Worm (Caenorhabditis elegans) whole organism, L2 larva: ENCODE results near the gene srlf-4.

Experiments
- C34F6.9 ChIP-seq: fragments of 150-350 bp; optimal IDR thresholded peaks from 2 replicates; lab custom pipeline; 2014; ENCODE audit warnings: missing biosample characterization, missing genetic modification characterization
- F13H6.1 ChIP-seq: sonication (generic microtip); optimal IDR thresholded peaks from 2 replicates; lab custom pipeline; 2016; ENCODE audit warnings: missing genetic modification characterization, missing compliant biosample characterization
- Y55F3AM.14 ChIP-seq: fragments of 200-800 bp; sonication (Bioruptor generic); optimal IDR thresholded peaks from 2 replicates; lab custom pipeline; 2018; ENCODE audit warnings: mild to moderate bottlenecking, missing genetic modification characterization, missing compliant biosample characterization
- ZK546.5 ChIP-seq: sonication (generic microtip); optimal IDR thresholded peaks from 2 replicates; lab custom pipeline; 2017; ENCODE audit warnings: missing biosample characterization, missing genetic modification characterization
- alr-1 ChIP-seq: fragments of 150-350 bp; optimal IDR thresholded peaks from 2 replicates; lab custom pipeline; 2014; ENCODE audit warnings: missing biosample characterization, missing genetic modification characterization
- aly-2 ChIP-seq: fragments of 150-350 bp; optimal IDR thresholded peaks from 2 replicates; lab custom pipeline; 2014; ENCODE audit warnings: missing biosample characterization, missing genetic modification characterization
- ama-1 ChIP-seq: fragments of 150-350 bp; optimal IDR thresholded peaks from 2 replicates; lab custom pipeline; 2018; ENCODE audit warnings: inconsistent platforms
- ceh-16 ChIP-seq: fragments of 150-350 bp; optimal IDR thresholded peaks from 2 replicates; lab custom pipeline; 2014; ENCODE audit warnings: missing biosample characterization, missing genetic modification characterization
- ceh-82 ChIP-seq: fragments of 150-350 bp; optimal IDR thresholded peaks from 2 replicates; lab custom pipeline; 2014; ENCODE audit warnings: missing biosample characterization, missing genetic modification characterization
- crh-2 ChIP-seq: sonication (generic microtip); optimal IDR thresholded peaks from 2 replicates; lab custom pipeline; 2017; ENCODE audit warnings: missing biosample characterization, missing genetic modification characterization
- dmd-4 ChIP-seq: sonication (generic microtip); optimal IDR thresholded peaks from 2 replicates; lab custom pipeline; 2017; ENCODE audit warnings: missing biosample characterization, missing genetic modification characterization
- egl-27 ChIP-seq: sonication (generic microtip); optimal IDR thresholded peaks from 3 replicates; lab custom pipeline; 2017; ENCODE audit warnings: missing biosample characterization, missing genetic modification reagents, missing genetic modification characterization
- elt-1 ChIP-seq: fragments of 150-350 bp; optimal IDR thresholded peaks from 2 replicates; lab custom pipeline; 2014; ENCODE audit warnings: missing biosample characterization, missing genetic modification characterization
- elt-3 ChIP-seq: sonication (generic microtip); optimal IDR thresholded peaks from 2 replicates; lab custom pipeline; 2017; ENCODE audit warnings: missing biosample characterization, missing genetic modification characterization
- fos-1 ChIP-seq: fragments of 150-350 bp; optimal IDR thresholded peaks from 2 replicates; lab custom pipeline; 2014; ENCODE audit warnings: missing biosample characterization, missing genetic modification characterization
- gmeb-1 ChIP-seq: fragments of 150-350 bp; optimal IDR thresholded peaks from 2 replicates; lab custom pipeline; 2014; ENCODE audit warnings: missing biosample characterization, missing genetic modification characterization
- lin-11 ChIP-seq: fragments of 150-350 bp; sonication (generic microtip); optimal IDR thresholded peaks from 2 replicates; lab custom pipeline; 2014; ENCODE audit warnings: missing biosample characterization, missing genetic modification characterization, inconsistent platforms, mixed read lengths
- lin-13 ChIP-seq: fragments of 150-350 bp; optimal IDR thresholded peaks from 2 replicates; lab custom pipeline; 2014; ENCODE audit warnings: missing biosample characterization, missing genetic modification reagents, missing genetic modification characterization
- lin-39 ChIP-seq: fragments of 150-350 bp; optimal IDR thresholded peaks from 2 replicates; lab custom pipeline; 2014; ENCODE audit warnings: missing biosample characterization, missing genetic modification reagents, missing genetic modification characterization
- lsy-2 ChIP-seq, 2 experiments: fragments of 150-350 bp in 1 of 2; sonication (generic microtip) in 1 of 2; optimal IDR thresholded peaks; 2 replicates each; lab custom pipeline; 2014 to 2017; ENCODE audit warnings: missing biosample characterization in 2 of 2, missing genetic modification characterization in 2 of 2
- mdl-1 ChIP-seq, 2 experiments: fragments of 150-350 bp in 1 of 2; sonication (generic microtip) in 1 of 2; optimal IDR thresholded peaks; 2 replicates each; lab custom pipeline; 2017; ENCODE audit warnings: missing biosample characterization in 2 of 2, missing genetic modification characterization in 2 of 2
- nhr-10 ChIP-seq: sonication (generic microtip); optimal IDR thresholded peaks from 2 replicates; lab custom pipeline; 2017; ENCODE audit warnings: missing biosample characterization, missing genetic modification characterization
- nhr-11 ChIP-seq: fragments of 150-350 bp; optimal IDR thresholded peaks from 2 replicates; lab custom pipeline; 2014; ENCODE audit warnings: missing biosample characterization, missing genetic modification characterization
- nhr-129 ChIP-seq: fragments of 150-350 bp; optimal IDR thresholded peaks from 2 replicates; lab custom pipeline; 2014; ENCODE audit warnings: missing biosample characterization, missing genetic modification characterization
- nhr-21 ChIP-seq: fragments of 150-350 bp; optimal IDR thresholded peaks from 2 replicates; lab custom pipeline; 2014; ENCODE audit warnings: missing biosample characterization, missing genetic modification characterization
- nhr-23 ChIP-seq: fragments of 150-350 bp; optimal IDR thresholded peaks from 2 replicates; lab custom pipeline; 2014; ENCODE audit warnings: missing biosample characterization, missing genetic modification reagents, missing genetic modification characterization
- nhr-237 ChIP-seq: fragments of 150-350 bp; optimal IDR thresholded peaks from 2 replicates; lab custom pipeline; 2014; ENCODE audit warnings: missing biosample characterization, missing genetic modification characterization
- nhr-6 ChIP-seq: fragments of 150-350 bp; optimal IDR thresholded peaks from 2 replicates; lab custom pipeline; 2014; ENCODE audit warnings: missing biosample characterization, missing genetic modification characterization
- nhr-77 ChIP-seq: fragments of 150-350 bp; optimal IDR thresholded peaks from 2 replicates; lab custom pipeline; 2014; ENCODE audit warnings: missing biosample characterization, missing genetic modification characterization
- sem-4 ChIP-seq: fragments of 150-350 bp; optimal IDR thresholded peaks from 2 replicates; lab custom pipeline; 2014; ENCODE audit warnings: missing biosample characterization, missing genetic modification reagents, missing genetic modification characterization
- skn-1 ChIP-seq: sonication (generic microtip); optimal IDR thresholded peaks from 2 replicates; lab custom pipeline; 2017; ENCODE audit warnings: missing biosample characterization, missing genetic modification characterization
- sma-3 ChIP-seq: sonication (generic microtip); optimal IDR thresholded peaks from 2 replicates; lab custom pipeline; 2016; ENCODE audit warnings: missing genetic modification reagents, missing genetic modification characterization, missing compliant biosample characterization
- sma-9 ChIP-seq, 2 experiments: fragments of 150-350 bp in 1 of 2; sonication (generic microtip) in 1 of 2; optimal IDR thresholded peaks; 2 replicates each; lab custom pipeline; 2014 to 2016; ENCODE audit warnings: missing genetic modification characterization in 2 of 2, mild to moderate bottlenecking in 1 of 2, missing biosample characterization in 1 of 2, missing compliant biosample characterization in 1 of 2, missing genetic modification reagents in 1 of 2, moderate library complexity in 1 of 2
- unc-39 ChIP-seq: fragments of 150-350 bp; optimal IDR thresholded peaks from 2 replicates; lab custom pipeline; 2014; ENCODE audit warnings: missing biosample characterization, missing genetic modification characterization
- unc-55 ChIP-seq: fragments of 150-350 bp; sonication (generic microtip); optimal IDR thresholded peaks from 3 replicates; lab custom pipeline; 2014; ENCODE audit warnings: missing biosample characterization, missing genetic modification reagents, missing genetic modification characterization
- unc-62 ChIP-seq: fragments of 150-350 bp; optimal IDR thresholded peaks from 2 replicates; lab custom pipeline; 2014; ENCODE audit warnings: missing biosample characterization, missing genetic modification reagents, missing genetic modification characterization
- zag-1 ChIP-seq: fragments of 150-350 bp; optimal IDR thresholded peaks from 2 replicates; lab custom pipeline; 2014; ENCODE audit warnings: missing biosample characterization, missing genetic modification characterization
- ztf-1 ChIP-seq: fragments of 200-800 bp; sonication (Bioruptor generic); conservative IDR thresholded peaks from 2 replicates; pipeline ENCODE4 v1.3.6; 2022; ENCODE audit warnings: missing genetic modification characterization, missing compliant biosample characterization
- ztf-11 ChIP-seq: sonication (generic microtip); optimal IDR thresholded peaks from 2 replicates; lab custom pipeline; 2017; ENCODE audit warnings: missing biosample characterization, missing genetic modification characterization
- ztf-4 ChIP-seq: fragments of 150-350 bp; optimal IDR thresholded peaks from 2 replicates; lab custom pipeline; 2014; ENCODE audit warnings: missing biosample characterization, missing genetic modification characterization

srlf-4 gene

DNA sequence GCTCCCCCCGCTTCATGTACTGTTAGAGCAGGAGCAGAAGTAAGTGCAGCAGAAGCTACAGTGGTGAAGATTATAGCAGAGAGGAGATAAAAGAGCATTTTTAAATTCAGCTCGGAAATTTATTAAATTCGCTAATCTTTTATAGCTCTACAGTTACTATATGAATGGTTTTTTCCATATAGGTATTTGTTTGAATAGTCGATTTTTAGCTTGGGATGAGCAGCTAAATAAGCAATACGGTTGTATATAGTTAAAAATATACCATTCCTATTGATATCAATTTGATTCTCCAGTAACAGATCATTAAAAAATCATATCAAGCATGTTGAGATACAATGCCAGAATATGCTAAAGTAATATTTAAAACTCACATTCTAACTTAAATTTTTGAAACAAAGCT is 2.4 kb upstream of the srlf-4 start, which contains the start of gene srlf-5:
Gene srlf-5, minus strand, starts transcription at position 101 of the 400 bp plus-strand sequence.
- TF ChIP-seq ZK546.5 (tag; lab: Kevin White, UChicago) (no peak), Y55F3AM.14 (GFP tag; lab: Kevin White, UChicago) (no peak), nhr-237 (tag; lab: Kevin White, UChicago) (no peak), sma-9 (GFP tag; optimal IDR thresholded peaks at IDR 0.05; lab: Kevin White, UChicago) (no peak), sma-9 (tag; optimal IDR thresholded peaks at IDR 0.05; lab: Kevin White, UChicago) (no peak), aly-2 (tag; lab: Kevin White, UChicago) (no peak), nhr-10 (tag; lab: Kevin White, UChicago) (no peak), sem-4 (no peak), alr-1 (no peak), ztf-4 (no peak), elt-3 (tag; lab: Kevin White, UChicago) (no peak), dmd-4 (tag; lab: Kevin White, UChicago) (no peak), ama-1 (lab: Kevin White, UChicago) (no peak), lin-13 (GFP tag; lab: Kevin White, UChicago) (no peak), egl-27 (tag; lab: Kevin White, UChicago) (no peak), lin-11 (tag; lab: Kevin White, UChicago) (no peak)
- TF ChIP-seq, all 48 proteins: peak for 0

DNA sequence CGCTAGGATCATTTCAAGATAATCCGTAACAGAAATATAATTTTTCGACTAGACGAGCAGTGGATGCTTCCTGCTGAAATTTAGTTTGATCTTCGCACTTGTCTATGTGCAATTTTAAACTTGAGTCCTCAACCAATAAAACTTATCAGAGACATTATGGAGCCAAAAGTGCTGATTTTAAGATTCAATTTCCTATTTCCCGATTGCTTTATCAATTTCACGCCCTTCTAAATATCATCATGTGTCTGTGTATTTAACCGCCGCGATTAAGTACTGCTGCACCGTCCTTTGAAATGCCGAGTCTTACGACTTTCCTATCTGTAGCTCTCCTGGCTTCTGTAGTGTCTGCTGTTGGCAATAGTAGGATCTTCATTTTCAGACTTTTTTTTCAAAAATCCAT is 3.2 kb downstream of the srlf-4 start, which contains the start of gene C32H11.4:
Gene C32H11.4, plus strand, starts transcription at position 238 of the 400 bp plus-strand sequence.
- TF ChIP-seq F13H6.1 (tag; lab: Kevin White, UChicago) (no peak), egl-27 (tag; lab: Kevin White, UChicago) (no peak), unc-55 (GFP tag; lab: Kevin White, UChicago) (no peak), nhr-129 (no peak), ztf-4 (no peak), sma-3 (peak; percentile 68), gmeb-1 (tag; lab: Kevin White, UChicago) (no peak), ceh-82 (tag; lab: Kevin White, UChicago) (no peak), lin-39 (no peak), nhr-77 (no peak), crh-2 (no peak), zag-1 (tag; lab: Kevin White, UChicago) (no peak), C34F6.9 (no peak), ztf-11 (tag; lab: Kevin White, UChicago) (no peak), elt-3 (tag; lab: Kevin White, UChicago) (no peak), Y55F3AM.14 (GFP tag; lab: Kevin White, UChicago) (no peak), fos-1 (tag; lab: Kevin White, UChicago) (peak; percentile 79), lin-13 (GFP tag; lab: Kevin White, UChicago) (no peak), nhr-21 (tag; lab: Kevin White, UChicago) (no peak), sma-9 (GFP tag; optimal IDR thresholded peaks at IDR 0.05; lab: Kevin White, UChicago) (peak; percentile 96), sma-9 (tag; optimal IDR thresholded peaks at IDR 0.05; lab: Kevin White, UChicago) (no peak), skn-1 (peak; percentile 57), nhr-11 (tag; lab: Kevin White, UChicago) (no peak), ZK546.5 (tag; lab: Kevin White, UChicago) (no peak)

DNA sequence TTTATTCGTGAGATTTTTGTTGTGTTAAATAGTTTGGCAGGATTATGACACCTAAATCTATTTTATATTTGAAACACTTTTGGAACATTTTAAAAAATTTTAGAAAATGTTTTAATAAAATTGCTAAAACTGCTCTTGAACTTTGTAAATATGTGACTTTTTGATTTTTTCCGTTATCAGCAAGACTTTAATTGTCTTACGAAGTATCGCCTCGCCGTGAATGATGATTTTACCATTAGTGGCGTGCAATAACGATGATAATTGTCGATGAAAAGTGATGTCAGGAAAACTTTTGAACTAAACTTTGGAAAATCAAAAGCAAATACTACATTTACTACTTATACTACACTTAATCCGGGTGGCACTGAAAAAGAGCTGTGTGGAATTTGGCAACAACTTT is 3.7 kb downstream of the srlf-4 start:
- no peak for TF ChIP-seq lin-11 (tag; lab: Kevin White, UChicago)
- TF ChIP-seq ceh-16 (tag; lab: Kevin White, UChicago): no peak
- no peak for TF ChIP-seq sma-3
- no peak for TF ChIP-seq mdl-1 (tag; optimal IDR thresholded peaks at IDR 0.05; lab: Kevin White, UChicago)
- TF ChIP-seq nhr-6 (tag; lab: Kevin White, UChicago): no peak
- TF ChIP-seq nhr-23 (tag; lab: Kevin White, UChicago): no peak
- no peak for TF ChIP-seq elt-3 (tag; lab: Kevin White, UChicago)
- TF ChIP-seq lsy-2 (tag; optimal IDR thresholded peaks at IDR 0.05; lab: Kevin White, UChicago): no peak
- TF ChIP-seq crh-2: no peak
- no peak for TF ChIP-seq egl-27 (tag; lab: Kevin White, UChicago)
- TF ChIP-seq nhr-77: no peak
- TF ChIP-seq skn-1: peak; percentile 45
- peak; percentile 78 for TF ChIP-seq sma-9 (GFP tag; optimal IDR thresholded peaks at IDR 0.05; lab: Kevin White, UChicago)
- TF ChIP-seq sma-9 (tag; optimal IDR thresholded peaks at IDR 0.05; lab: Kevin White, UChicago): no peak
- no peak for TF ChIP-seq unc-62 (GFP tag; lab: Kevin White, UChicago)
- TF ChIP-seq gmeb-1 (tag; lab: Kevin White, UChicago): no peak
- no peak for TF ChIP-seq nhr-21 (tag; lab: Kevin White, UChicago)
- TF ChIP-seq unc-55 (GFP tag; lab: Kevin White, UChicago): no peak
- no peak for TF ChIP-seq lin-39
- TF ChIP-seq elt-1 (tag; lab: Kevin White, UChicago): no peak
- TF ChIP-seq nhr-129: no peak
- no peak for TF ChIP-seq ztf-4
- peak; percentile 73 for TF ChIP-seq fos-1 (tag; lab: Kevin White, UChicago)
- no peak for TF ChIP-seq ztf-1
- no peak for TF ChIP-seq unc-39
